Worm (Caenorhabditis elegans) whole organism, young adult: Measurements from ENCODE around the gene nse-4.

ENCODE experiments used
- B0035.1 ChIP-seq: sonication (generic microtip); optimal IDR thresholded peaks from 2 replicates; lab custom pipeline; 2016; ENCODE audit warnings: missing genetic modification characterization, mild to moderate bottlenecking, missing compliant biosample characterization, missing genotype, missing genetic modification reagents
- B0261.1 ChIP-seq: sonication (generic microtip); optimal IDR thresholded peaks from 2 replicates; lab custom pipeline; 2016; ENCODE audit warnings: mild to moderate bottlenecking, missing genetic modification characterization, moderate library complexity, missing compliant biosample characterization
- D2030.7 ChIP-seq: fragments of 200-800 bp; sonication (Bioruptor generic); IDR thresholded peaks from 2 replicates; pipeline ENCODE4 v1.3.6; 2022; ENCODE audit warnings: missing genetic modification reagents, missing genetic modification characterization, missing compliant biosample characterization
- F10E7.11 ChIP-seq: sonication (generic microtip); optimal IDR thresholded peaks from 2 replicates; lab custom pipeline; 2017; ENCODE audit warnings: mild to moderate bottlenecking, missing genetic modification characterization, moderate library complexity, missing compliant biosample characterization
- F22D6.2 ChIP-seq: sonication (generic microtip); optimal IDR thresholded peaks from 2 replicates; lab custom pipeline; 2016; ENCODE audit warnings: mild to moderate bottlenecking, missing genetic modification characterization, missing compliant biosample characterization
- F33H1.4 ChIP-seq: fragments of 200-800 bp; sonication (Bioruptor generic); IDR thresholded peaks from 2 replicates; pipeline ENCODE4 v1.3.6; 2022; ENCODE audit warnings: missing genetic modification reagents, missing genetic modification characterization, missing compliant biosample characterization
- F39B2.1 ChIP-seq: fragments of 200-800 bp; sonication (Bioruptor generic); IDR thresholded peaks from 2 replicates; pipeline ENCODE4 v1.3.6; 2022; ENCODE audit warnings: missing genetic modification reagents, missing genetic modification characterization, missing compliant biosample characterization
- F52B5.7 ChIP-seq: sonication (generic microtip); optimal IDR thresholded peaks from 2 replicates; lab custom pipeline; 2016; ENCODE audit warnings: mild to moderate bottlenecking, missing genetic modification characterization, missing compliant biosample characterization
- F55B11.4 ChIP-seq: sonication (generic microtip); optimal IDR thresholded peaks from 2 replicates; lab custom pipeline; 2016; ENCODE audit warnings: missing compliant biosample characterization, missing genetic modification characterization, borderline replicate concordance; ENCODE audit not compliant: insufficient read depth
- T07F8.4 ChIP-seq: sonication (generic microtip); optimal IDR thresholded peaks from 2 replicates; lab custom pipeline; 2016; ENCODE audit warnings: mild to moderate bottlenecking, missing genetic modification characterization, moderate library complexity, missing compliant biosample characterization
- T26A5.8 ChIP-seq: sonication (generic microtip); optimal IDR thresholded peaks from 2 replicates; lab custom pipeline; 2016; ENCODE audit warnings: missing genetic modification characterization, missing compliant biosample characterization
- Y79H2A.3 ChIP-seq: fragments of 200-800 bp; sonication (Bioruptor generic); conservative IDR thresholded peaks from 2 replicates; pipeline ENCODE4 v1.3.6; 2022; ENCODE audit warnings: missing genetic modification reagents, missing genetic modification characterization, missing compliant biosample characterization
- Y95B8A.8 ChIP-seq: fragments of 200-800 bp; sonication (Bioruptor generic); IDR thresholded peaks from 2 replicates; pipeline ENCODE4 v1.3.6; 2022; ENCODE audit warnings: missing genetic modification reagents, missing genetic modification characterization, missing compliant biosample characterization
- ama-1 ChIP-seq, 3 experiments: fragments of 150-350 bp in 1 of 3; sonication (generic microtip) in 2 of 3; optimal IDR thresholded peaks; 2 replicates each; lab custom pipeline; 2014 to 2018; ENCODE audit warnings: missing biosample characterization in 2 of 3, missing genetic modification characterization in 2 of 3, missing genetic modification reagents in 2 of 3
- aptf-3 ChIP-seq: fragments of 200-800 bp; sonication (Bioruptor generic); IDR thresholded peaks from 2 replicates; pipeline ENCODE4 v1.3.6; 2022; ENCODE audit warnings: missing genetic modification characterization, missing compliant biosample characterization
- attf-5 ChIP-seq: fragments of 200-800 bp; sonication (Bioruptor generic); optimal IDR thresholded peaks from 2 replicates; lab custom pipeline; 2018; ENCODE audit warnings: mild to moderate bottlenecking, missing genetic modification characterization, missing compliant biosample characterization
- bed-1 ChIP-seq: fragments of 200-800 bp; sonication (Bioruptor generic); IDR thresholded peaks from 2 replicates; pipeline ENCODE4 v1.3.6; 2022; ENCODE audit warnings: missing genetic modification reagents, missing genetic modification characterization, missing compliant biosample characterization
- ceh-27 ChIP-seq: fragments of 200-800 bp; sonication (Bioruptor generic); optimal IDR thresholded peaks from 2 replicates; lab custom pipeline; 2018; ENCODE audit warnings: mild to moderate bottlenecking, missing genetic modification characterization, moderate library complexity, missing compliant biosample characterization
- ceh-40 ChIP-seq: fragments of 200-800 bp; sonication (Bioruptor generic); IDR thresholded peaks from 2 replicates; pipeline ENCODE4 v1.3.6; 2022; ENCODE audit warnings: missing genetic modification characterization, missing compliant biosample characterization
- dox-1 ChIP-seq: fragments of 200-800 bp; sonication (Bioruptor generic); IDR thresholded peaks from 2 replicates; pipeline ENCODE4 v1.3.6; 2022; ENCODE audit warnings: missing genetic modification reagents, missing genetic modification characterization, missing compliant biosample characterization
- egl-18 ChIP-seq: fragments of 200-800 bp; sonication (Bioruptor generic); IDR thresholded peaks from 2 replicates; pipeline ENCODE4 v1.3.6; 2022; ENCODE audit warnings: missing genetic modification reagents, missing genetic modification characterization, missing compliant biosample characterization
- ets-4 ChIP-seq: fragments of 200-800 bp; sonication (Bioruptor generic); optimal IDR thresholded peaks from 2 replicates; lab custom pipeline; 2018; ENCODE audit warnings: mild to moderate bottlenecking, missing genetic modification characterization, missing compliant biosample characterization
- gei-17 ChIP-seq: fragments of 200-800 bp; sonication (Bioruptor generic); optimal IDR thresholded peaks from 2 replicates; lab custom pipeline; 2018; ENCODE audit warnings: mild to moderate bottlenecking, missing genetic modification characterization, missing compliant biosample characterization
- hlh-26 ChIP-seq: fragments of 200-800 bp; sonication (Bioruptor generic); conservative IDR thresholded peaks from 2 replicates; pipeline ENCODE4 v1.3.6; 2022; ENCODE audit warnings: missing genetic modification reagents, missing genetic modification characterization, missing compliant biosample characterization
- hmg-1.2 ChIP-seq: fragments of 200-800 bp; sonication (Bioruptor generic); IDR thresholded peaks from 2 replicates; pipeline ENCODE4 v1.3.6; 2022; ENCODE audit warnings: missing genetic modification reagents, missing genetic modification characterization, missing compliant biosample characterization
- let-607 ChIP-seq, 2 experiments: fragments of 200-800 bp in 1 of 2; sonication (Bioruptor generic) in 1 of 2; sonication (generic microtip) in 1 of 2; optimal IDR thresholded peaks; 2 replicates each; lab custom pipeline; 2016 to 2018; ENCODE audit warnings: mild to moderate bottlenecking in 2 of 2, missing compliant biosample characterization in 2 of 2, missing genetic modification characterization in 2 of 2, moderate library complexity in 2 of 2, missing genotype in 1 of 2
- lin-26 ChIP-seq: fragments of 200-800 bp; sonication (Bioruptor generic); IDR thresholded peaks from 2 replicates; pipeline ENCODE4 v1.3.6; 2022; ENCODE audit warnings: missing genetic modification reagents, missing genetic modification characterization, missing compliant biosample characterization
- lin-40 ChIP-seq: sonication (generic microtip); optimal IDR thresholded peaks from 2 replicates; lab custom pipeline; 2016; ENCODE audit warnings: missing genetic modification characterization, mild to moderate bottlenecking, missing compliant biosample characterization, missing genotype, missing genetic modification reagents
- lsy-27 ChIP-seq: sonication (generic microtip); optimal IDR thresholded peaks from 2 replicates; lab custom pipeline; 2017; ENCODE audit warnings: missing genetic modification characterization, mild to moderate bottlenecking, missing compliant biosample characterization, antibody characterized with exemption, missing genotype, borderline replicate concordance; ENCODE audit not compliant: insufficient read depth
- madf-6 ChIP-seq: fragments of 200-800 bp; sonication (Bioruptor generic); IDR thresholded peaks from 2 replicates; pipeline ENCODE4 v1.3.6; 2022; ENCODE audit warnings: missing genetic modification reagents, missing genetic modification characterization, missing compliant biosample characterization
- nfya-1 ChIP-seq: sonication (generic microtip); optimal IDR thresholded peaks from 2 replicates; lab custom pipeline; 2017; ENCODE audit warnings: antibody characterized with exemption, missing compliant biosample characterization, missing genetic modification characterization, borderline replicate concordance; ENCODE audit not compliant: insufficient read depth
- nfya-2 ChIP-seq: fragments of 200-800 bp; sonication (Bioruptor generic); IDR thresholded peaks from 2 replicates; pipeline ENCODE4 v1.3.6; 2022; ENCODE audit warnings: missing genetic modification reagents, missing genetic modification characterization, missing compliant biosample characterization
- nfyb-1 ChIP-seq: fragments of 200-800 bp; sonication (Bioruptor generic); IDR thresholded peaks from 2 replicates; pipeline ENCODE4 v1.3.6; 2022; ENCODE audit warnings: missing genetic modification reagents, missing genetic modification characterization, missing compliant biosample characterization
- nhr-120 ChIP-seq: fragments of 200-800 bp; sonication (Bioruptor generic); IDR thresholded peaks from 2 replicates; pipeline ENCODE4 v1.3.6; 2022; ENCODE audit warnings: missing genetic modification characterization, missing compliant biosample characterization
- nhr-179 ChIP-seq: sonication (generic microtip); optimal IDR thresholded peaks from 2 replicates; lab custom pipeline; 2016; ENCODE audit warnings: mild to moderate bottlenecking, missing genetic modification characterization, missing compliant biosample characterization
- nhr-90 ChIP-seq: sonication (generic microtip); optimal IDR thresholded peaks from 2 replicates; lab custom pipeline; 2016; ENCODE audit warnings: missing genotype, mild to moderate bottlenecking, missing genetic modification characterization, missing compliant biosample characterization
- sdz-38 ChIP-seq: sonication (generic microtip); optimal IDR thresholded peaks from 2 replicates; lab custom pipeline; 2016; ENCODE audit warnings: missing genotype, missing genetic modification characterization, missing compliant biosample characterization
- snpc-1.3 ChIP-seq: sonication (generic microtip); optimal IDR thresholded peaks from 2 replicates; lab custom pipeline; 2017; ENCODE audit warnings: missing genetic modification characterization, mild to moderate bottlenecking, missing compliant biosample characterization, antibody characterized with exemption, moderate library complexity, missing genotype, missing genetic modification reagents; ENCODE audit not compliant: insufficient read depth
- snpc-3.4 ChIP-seq: sonication (generic microtip); optimal IDR thresholded peaks from 2 replicates; lab custom pipeline; 2017; ENCODE audit warnings: missing genetic modification characterization, mild to moderate bottlenecking, missing compliant biosample characterization, antibody characterized with exemption, moderate library complexity, missing genotype, missing genetic modification reagents
- somi-1 ChIP-seq: fragments of 200-800 bp; sonication (Bioruptor generic); optimal IDR thresholded peaks from 2 replicates; lab custom pipeline; 2018; ENCODE audit warnings: mild to moderate bottlenecking, missing genetic modification characterization, missing compliant biosample characterization
- tbx-9 ChIP-seq: sonication (generic microtip); optimal IDR thresholded peaks from 2 replicates; lab custom pipeline; 2016; ENCODE audit warnings: borderline replicate concordance, missing genetic modification characterization, inconsistent platforms, missing compliant biosample characterization
- unc-130 ChIP-seq: sonication (generic microtip); optimal IDR thresholded peaks from 2 replicates; lab custom pipeline; 2016; ENCODE audit warnings: missing genetic modification reagents, missing genetic modification characterization, missing compliant biosample characterization
- unc-62 ChIP-seq: fragments of 150-350 bp; optimal IDR thresholded peaks from 2 replicates; lab custom pipeline; 2014; ENCODE audit warnings: missing biosample characterization, missing genetic modification reagents, missing genetic modification characterization
- xnd-1 ChIP-seq: sonication (generic microtip); optimal IDR thresholded peaks from 2 replicates; lab custom pipeline; 2016; ENCODE audit warnings: missing genotype, missing genetic modification reagents, missing genetic modification characterization, missing compliant biosample characterization
- zim-3 ChIP-seq: sonication (generic microtip); optimal IDR thresholded peaks from 2 replicates; lab custom pipeline; 2017; ENCODE audit warnings: mild to moderate bottlenecking, missing genetic modification characterization, moderate library complexity, missing compliant biosample characterization
- ztf-3 ChIP-seq: fragments of 200-800 bp; sonication (Bioruptor generic); optimal IDR thresholded peaks from 2 replicates; lab custom pipeline; 2018; ENCODE audit warnings: mild to moderate bottlenecking, missing genetic modification characterization, missing compliant biosample characterization
- ztf-6 ChIP-seq: fragments of 200-800 bp; sonication (Bioruptor generic); IDR thresholded peaks from 2 replicates; pipeline ENCODE4 v1.3.6; 2022; ENCODE audit warnings: missing genetic modification reagents, missing genetic modification characterization, missing compliant biosample characterization

nse-4 gene

DNA sequence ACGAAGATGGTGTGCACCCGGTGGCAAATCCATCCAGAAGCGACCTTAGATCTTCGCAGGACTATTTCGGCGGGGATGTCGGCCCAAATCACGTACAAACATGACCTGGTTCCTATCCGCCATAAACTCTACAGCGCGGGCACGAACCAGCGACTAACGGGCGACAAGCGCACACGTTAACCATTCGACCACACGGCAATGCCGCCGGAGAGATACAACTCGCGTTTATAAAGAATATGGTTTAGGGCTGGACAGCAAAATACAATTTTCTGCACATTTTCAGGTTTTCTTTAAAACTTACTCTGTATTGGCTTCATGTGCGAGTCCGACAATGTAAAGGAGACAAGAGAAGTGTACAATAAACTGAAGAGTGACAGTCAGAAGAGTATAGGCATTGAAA, 6.6 kb upstream of the nse-4 start (continued):
- peak; percentile 75 for TF ChIP-seq F10E7.11
- peak; percentile 98 for TF ChIP-seq zim-3 (tag; lab: Kevin White, UChicago)
- TF ChIP-seq aptf-3, result 0 out of 2 replicates have a peak, but pooled peaks have one; percentile 15
- TF ChIP-seq Y95B8A.8 (GFP tag; lab: Robert Waterston, UW), result peak; percentile 70; the same call in 1 of the 2 replicates
- 0 out of 2 replicates have a peak, but pooled peaks have one; percentile 75 for TF ChIP-seq nfya-2 (GFP tag; lab: Robert Waterston, UW)
- TF ChIP-seq unc-62 (GFP tag; lab: Kevin White, UChicago), result no peak
- TF ChIP-seq lin-26 (GFP tag; lab: Robert Waterston, UW), result peak; percentile 99
- TF ChIP-seq ztf-3 (GFP tag; lab: Kevin White, UChicago), result peak; percentile 64
- peak; percentile 90 for TF ChIP-seq attf-5 (GFP tag; lab: Kevin White, UChicago)
- peak; percentile 79 for TF ChIP-seq hmg-1.2
- TF ChIP-seq F22D6.2 (tag; lab: Kevin White, UChicago), result peak; percentile 70
- TF ChIP-seq F52B5.7 (tag; lab: Kevin White, UChicago), result peak; percentile 98
- TF ChIP-seq lin-40 (tag; lab: Kevin White, UChicago), result peak; percentile 56
- peak; percentile 67 for TF ChIP-seq F33H1.4 (GFP tag; lab: Robert Waterston, UW)
- TF ChIP-seq T07F8.4, result peak; percentile 93
- 0 out of 2 replicates have a peak, but pooled peaks have one; percentile 45 for TF ChIP-seq Y79H2A.3 (GFP tag; lab: Robert Waterston, UW)
- TF ChIP-seq snpc-1.3 (tag; lab: Kevin White, UChicago), result peak; percentile 91
- peak; percentile 85 for TF ChIP-seq D2030.7
- TF ChIP-seq B0035.1 (tag; lab: Kevin White, UChicago), result peak; percentile 74
- TF ChIP-seq nfya-1 (tag; lab: Kevin White, UChicago), result no peak
- no peak for TF ChIP-seq hlh-26 (GFP tag; lab: Robert Waterston, UW)
- peak; percentile 68 for TF ChIP-seq nhr-179 (tag; lab: Kevin White, UChicago)
- peak; percentile 87 for TF ChIP-seq T26A5.8
- TF ChIP-seq let-607 (tag; optimal IDR thresholded peaks at IDR 0.05; lab: Kevin White, UChicago), result peak; percentile 56 to 66
- TF ChIP-seq egl-18 (GFP tag; lab: Robert Waterston, UW), result peak; percentile 89
- TF ChIP-seq gei-17 (GFP tag; lab: Kevin White, UChicago), result peak; percentile 51
- peak; percentile 52 for TF ChIP-seq ama-1 (optimal IDR thresholded peaks at IDR 0.05; lab: Kevin White, UChicago)
- peak; percentile 84 to 93 for TF ChIP-seq ama-1 (GFP tag; optimal IDR thresholded peaks at IDR 0.05; lab: Kevin White, UChicago)
- TF ChIP-seq snpc-3.4 (tag; lab: Kevin White, UChicago), result peak; percentile 84
- peak; percentile 81 for TF ChIP-seq madf-6 (GFP tag; lab: Robert Waterston, UW)
- TF ChIP-seq nfyb-1, result peak; percentile 90
- peak; percentile 40 for TF ChIP-seq F55B11.4 (tag; lab: Kevin White, UChicago)
- TF ChIP-seq ceh-40 (GFP tag; lab: Robert Waterston, UW), result peak; percentile 90
- peak; percentile 88 for TF ChIP-seq lsy-27 (tag; lab: Kevin White, UChicago)
- TF ChIP-seq bed-1 (GFP tag; lab: Robert Waterston, UW), result 0 out of 2 replicates have a peak, but pooled peaks have one; percentile 91
- peak; percentile 98 for TF ChIP-seq nhr-90 (tag; lab: Kevin White, UChicago)
- TF ChIP-seq sdz-38, result peak; percentile 69
- peak; percentile 40; the same call in 1 of the 2 replicates for TF ChIP-seq F39B2.1 (GFP tag; lab: Robert Waterston, UW)
- TF ChIP-seq B0261.1 (tag; lab: Kevin White, UChicago), result peak; percentile 87
- TF ChIP-seq ets-4 (GFP tag; lab: Kevin White, UChicago), result peak; percentile 93
- peak; percentile 53 for TF ChIP-seq tbx-9 (tag; lab: Kevin White, UChicago)
- peak; percentile 91 for TF ChIP-seq dox-1 (GFP tag; lab: Robert Waterston, UW)
- TF ChIP-seq ceh-27, result peak; percentile 90
- TF ChIP-seq xnd-1 (tag; lab: Kevin White, UChicago), result no peak
- TF ChIP-seq unc-130 (GFP tag; lab: Kevin White, UChicago), result peak; percentile 79
- peak; percentile 95 for TF ChIP-seq nhr-120 (GFP tag; lab: Robert Waterston, UW)
- TF ChIP-seq somi-1, result peak; percentile 79
- peak; percentile 73; the same call in 1 of the 2 replicates for TF ChIP-seq ztf-6 (GFP tag; lab: Robert Waterston, UW)
